Fruit fly (Drosophila melanogaster) whole organism, embryonic: Measurements from ENCODE around the gene CG13060.

ENCODE experiments used
- C15 ChIP-seq: fragments of 200-800 bp; sonication (Bioruptor generic); IDR thresholded peaks from 3 replicates; pipeline ENCODE4 v1.3.6; 2022; ENCODE audit warnings: missing biosample characterization, missing genetic modification characterization
- CG10431 ChIP-seq: fragments of 200-800 bp; sonication (Bioruptor generic); optimal IDR thresholded peaks from 3 replicates; lab custom pipeline; 2018; ENCODE audit warnings: missing biosample characterization, mild to moderate bottlenecking, missing genetic modification characterization
- CG11560 ChIP-seq: fragments of 200-800 bp; sonication (Bioruptor generic); IDR thresholded peaks from 3 replicates; pipeline ENCODE4 v1.3.6; 2022; ENCODE audit warnings: missing biosample characterization, missing genetic modification characterization
- CG12299 ChIP-seq: fragments of 200-800 bp; sonication (Bioruptor generic); optimal IDR thresholded peaks from 2 replicates; lab custom pipeline; 2018; ENCODE audit warnings: missing biosample characterization, mild to moderate bottlenecking, missing genetic modification characterization
- CG1233 ChIP-seq: fragments of 200-800 bp; sonication (Bioruptor generic); optimal IDR thresholded peaks from 4 replicates; lab custom pipeline; 2018; ENCODE audit warnings: missing biosample characterization, mild to moderate bottlenecking, missing genetic modification characterization
- CG13123 ChIP-seq: fragments of 200-800 bp; sonication (Bioruptor generic); optimal IDR thresholded peaks from 2 replicates; lab custom pipeline; 2016; ENCODE audit warnings: missing biosample characterization, missing genetic modification characterization
- CG13287 ChIP-seq: fragments of 200-800 bp; sonication (Bioruptor generic); IDR thresholded peaks from 2 replicates; pipeline ENCODE4 v1.3.6; 2022; ENCODE audit warnings: missing biosample characterization, missing genetic modification characterization; ENCODE audit not compliant: partially characterized antibody
- CG13424 ChIP-seq: fragments of 200-800 bp; sonication (Bioruptor generic); optimal IDR thresholded peaks from 2 replicates; lab custom pipeline; 2019; ENCODE audit warnings: missing biosample characterization, mild to moderate bottlenecking, missing genetic modification characterization, moderate library complexity
- CG14965 ChIP-seq: fragments of 200-800 bp; sonication (Bioruptor generic); optimal IDR thresholded peaks from 2 replicates; lab custom pipeline; 2016; ENCODE audit warnings: missing biosample characterization, missing genetic modification characterization, borderline replicate concordance
- CG15011 ChIP-seq: fragments of 200-800 bp; sonication (Bioruptor generic); optimal IDR thresholded peaks from 3 replicates; lab custom pipeline; 2018; ENCODE audit warnings: missing biosample characterization, mild to moderate bottlenecking, missing genetic modification characterization
- CG17359 ChIP-seq: fragments of 200-800 bp; sonication (Bioruptor generic); optimal IDR thresholded peaks from 3 replicates; lab custom pipeline; 2018; ENCODE audit warnings: missing biosample characterization, mild to moderate bottlenecking, missing genetic modification characterization, moderate library complexity
- CG17802 ChIP-seq: fragments of 200-800 bp; sonication (Bioruptor generic); optimal IDR thresholded peaks from 2 replicates; lab custom pipeline; 2018; ENCODE audit warnings: missing biosample characterization, mild to moderate bottlenecking, missing genetic modification characterization, moderate library complexity
- CG18619 ChIP-seq: fragments of 200-800 bp; sonication (Bioruptor generic); optimal IDR thresholded peaks from 3 replicates; lab custom pipeline; 2017; ENCODE audit warnings: missing biosample characterization, mild to moderate bottlenecking, missing genetic modification characterization
- CG18764 ChIP-seq: fragments of 200-800 bp; sonication (Bioruptor generic); optimal IDR thresholded peaks from 3 replicates; lab custom pipeline; 2016; ENCODE audit warnings: missing biosample characterization, missing genetic modification characterization
- CG31441 ChIP-seq: fragments of 200-800 bp; sonication (Bioruptor generic); IDR thresholded peaks from 2 replicates; pipeline ENCODE4 v1.3.6; 2022; ENCODE audit warnings: missing biosample characterization, missing genetic modification characterization
- CG6854 ChIP-seq: fragments of 200-800 bp; sonication (Bioruptor generic); optimal IDR thresholded peaks from 3 replicates; lab custom pipeline; 2017; ENCODE audit warnings: missing biosample characterization, mild to moderate bottlenecking, missing genetic modification characterization
- CG8281 ChIP-seq: fragments of 200-800 bp; sonication (Bioruptor generic); optimal IDR thresholded peaks from 2 replicates; lab custom pipeline; 2018; ENCODE audit warnings: missing biosample characterization, mild to moderate bottlenecking, missing genetic modification characterization, moderate library complexity
- CG9932 ChIP-seq: fragments of 200-800 bp; sonication (Bioruptor generic); IDR thresholded peaks from 2 replicates; pipeline ENCODE4 v1.3.6; 2022; ENCODE audit warnings: missing biosample characterization, missing genetic modification characterization
- Dp ChIP-seq: fragments of 200-800 bp; sonication (Bioruptor generic); optimal IDR thresholded peaks from 2 replicates; lab custom pipeline; 2018; ENCODE audit warnings: missing biosample characterization, mild to moderate bottlenecking, missing genetic modification characterization, moderate library complexity
- Fer1 ChIP-seq: fragments of 200-800 bp; sonication (Bioruptor generic); optimal IDR thresholded peaks from 2 replicates; lab custom pipeline; 2017; ENCODE audit warnings: missing biosample characterization, mild to moderate bottlenecking, missing genetic modification characterization
- Hr51 ChIP-seq, 2 experiments: fragments of 200-800 bp; sonication (Bioruptor generic); optimal IDR thresholded peaks; 2 replicates in 1 of 2; 3 replicates in 1 of 2; lab custom pipeline; 2016 to 2018; ENCODE audit warnings: missing biosample characterization in 2 of 2, missing genetic modification characterization in 2 of 2, mild to moderate bottlenecking in 1 of 2, moderate library complexity in 1 of 2
- Lim3 ChIP-seq: fragments of 200-800 bp; sonication (Bioruptor generic); IDR thresholded peaks from 2 replicates; pipeline ENCODE4 v1.3.6; 2022; ENCODE audit warnings: missing biosample characterization, missing genetic modification characterization
- Med ChIP-seq: fragments of 200-800 bp; sonication (Bioruptor generic); peaks from one replicate; lab custom pipeline; 2016; ENCODE audit warnings: missing biosample characterization, missing genetic modification characterization, mild to moderate bottlenecking, inconsistent platforms, moderate library complexity
- Myb ChIP-seq: fragments of 200-800 bp; sonication (Bioruptor generic); optimal IDR thresholded peaks from 2 replicates; lab custom pipeline; 2016; ENCODE audit warnings: missing biosample characterization, missing genetic modification characterization
- Oli ChIP-seq: fragments of 200-800 bp; sonication (Bioruptor generic); optimal IDR thresholded peaks from 2 replicates; lab custom pipeline; 2018; ENCODE audit warnings: missing biosample characterization, mild to moderate bottlenecking, missing genetic modification characterization, moderate library complexity
- Poxn ChIP-seq: fragments of 200-800 bp; sonication (Bioruptor generic); IDR thresholded peaks from 2 replicates; pipeline ENCODE4 v1.3.6; 2022; ENCODE audit warnings: missing biosample characterization, missing genetic modification characterization
- Rx ChIP-seq: fragments of 200-800 bp; sonication (Bioruptor generic); IDR thresholded peaks from 2 replicates; pipeline ENCODE4 v1.3.6; 2022; ENCODE audit warnings: missing biosample characterization, missing genetic modification characterization
- Sox102F ChIP-seq: fragments of 200-800 bp; sonication (Bioruptor generic); optimal IDR thresholded peaks from 2 replicates; lab custom pipeline; 2018; ENCODE audit warnings: missing biosample characterization, mild to moderate bottlenecking, missing genetic modification characterization, moderate library complexity
- Stat92E ChIP-seq, 3 experiments: fragments of >200 bp in 2 of 3; fragments of 200-800 bp in 1 of 3; sonication (Bioruptor generic) in 1 of 3; optimal IDR thresholded peaks; 2 replicates each; lab custom pipeline; 2017 to 2019; ENCODE audit warnings: missing biosample characterization in 3 of 3, missing genetic modification characterization in 3 of 3, mild to moderate bottlenecking in 1 of 3, moderate library complexity in 1 of 3
- Usf ChIP-seq: fragments of 200-800 bp; sonication (Bioruptor generic); optimal IDR thresholded peaks from 2 replicates; lab custom pipeline; 2017; ENCODE audit warnings: missing genotype, missing biosample characterization, missing genetic modification characterization
- Vsx1 ChIP-seq: fragments of 200-800 bp; sonication (Bioruptor generic); optimal IDR thresholded peaks from 2 replicates; lab custom pipeline; 2017; ENCODE audit warnings: missing biosample characterization, mild to moderate bottlenecking, missing genetic modification characterization, missing genetic modification reagents
- abd-A ChIP-seq: fragments of 200-800 bp; sonication (Bioruptor generic); optimal IDR thresholded peaks from 3 replicates; lab custom pipeline; 2019; ENCODE audit warnings: missing biosample characterization, mild to moderate bottlenecking, missing genetic modification characterization, moderate library complexity
- aop ChIP-seq: fragments of 200-800 bp; sonication (Bioruptor generic); IDR thresholded peaks from 2 replicates; pipeline ENCODE4 v1.3.6; 2022; ENCODE audit warnings: missing biosample characterization, missing genetic modification characterization
- ara ChIP-seq: fragments of 200-800 bp; sonication (Bioruptor generic); IDR thresholded peaks from 2 replicates; pipeline ENCODE4 v1.3.6; 2022; ENCODE audit warnings: missing biosample characterization, missing genetic modification characterization
- bab2 ChIP-seq: fragments of 200-800 bp; sonication (Bioruptor generic); optimal IDR thresholded peaks from 2 replicates; lab custom pipeline; 2016; ENCODE audit warnings: missing biosample characterization, missing genetic modification characterization
- disco-r ChIP-seq: fragments of 200-800 bp; sonication (Bioruptor generic); optimal IDR thresholded peaks from 2 replicates; lab custom pipeline; 2016; ENCODE audit warnings: missing biosample characterization, missing genetic modification characterization
- dpn ChIP-seq, 2 experiments: fragments of 200-800 bp; sonication (Bioruptor generic); optimal IDR thresholded peaks; 3 replicates each; lab custom pipeline; 2016; ENCODE audit warnings: missing biosample characterization in 2 of 2, missing genetic modification characterization in 2 of 2
- esg ChIP-seq: fragments of 200-800 bp; sonication (Bioruptor generic); conservative IDR thresholded peaks from 2 replicates; pipeline ENCODE4 v1.3.6; 2022; ENCODE audit warnings: missing biosample characterization, missing genetic modification characterization
- eyg ChIP-seq: fragments of 200-800 bp; sonication (Bioruptor generic); optimal IDR thresholded peaks from 3 replicates; lab custom pipeline; 2016; ENCODE audit warnings: missing biosample characterization, missing genetic modification characterization
- hbn ChIP-seq: fragments of 200-800 bp; sonication (Bioruptor generic); IDR thresholded peaks from 2 replicates; pipeline ENCODE4 v1.3.6; 2022; ENCODE audit warnings: missing biosample characterization, missing genetic modification characterization; ENCODE audit not compliant: partially characterized antibody
- ind ChIP-seq: fragments of 200-800 bp; sonication (Bioruptor generic); optimal IDR thresholded peaks from 3 replicates; lab custom pipeline; 2016; ENCODE audit warnings: missing biosample characterization, missing genetic modification characterization
- inv ChIP-seq: fragments of 200-800 bp; sonication (Bioruptor generic); IDR thresholded peaks from 2 replicates; pipeline ENCODE4 v1.3.6; 2022; ENCODE audit warnings: missing biosample characterization, missing genetic modification characterization; ENCODE audit not compliant: partially characterized antibody
- lov ChIP-seq, 2 experiments: fragments of 200-800 bp in 1 of 2; fragments of >200 bp in 1 of 2; sonication (Bioruptor generic) in 1 of 2; IDR thresholded peaks in 1 of 2; optimal IDR thresholded peaks in 1 of 2; 2 replicates in 1 of 2; 3 replicates in 1 of 2; pipeline versions ENCODE4 v1.3.6 to Lab custom; 2017 to 2022; ENCODE audit warnings: missing biosample characterization in 1 of 2, missing genetic modification characterization in 1 of 2
- mirr ChIP-seq: fragments of 200-800 bp; sonication (Bioruptor generic); optimal IDR thresholded peaks from 3 replicates; lab custom pipeline; 2018; ENCODE audit warnings: missing biosample characterization, mild to moderate bottlenecking, missing genetic modification characterization
- p53 ChIP-seq: fragments of 200-800 bp; sonication (Bioruptor generic); optimal IDR thresholded peaks from 2 replicates; lab custom pipeline; 2016; ENCODE audit warnings: missing biosample characterization, missing genetic modification characterization
- ranshi ChIP-seq: fragments of 200-800 bp; sonication (Bioruptor generic); IDR thresholded peaks from 2 replicates; pipeline ENCODE4 v1.3.6; 2022; ENCODE audit warnings: missing biosample characterization, missing genetic modification characterization
- sens-2 ChIP-seq: fragments of 200-800 bp; sonication (Bioruptor generic); IDR thresholded peaks from 2 replicates; pipeline ENCODE4 v1.3.6; 2022; ENCODE audit warnings: missing biosample characterization, missing genetic modification characterization
- slp2 ChIP-seq: fragments of 200-800 bp; sonication (Bioruptor generic); optimal IDR thresholded peaks from 2 replicates; lab custom pipeline; 2016; ENCODE audit warnings: missing biosample characterization, missing genetic modification characterization
- trh ChIP-seq: fragments of 200-800 bp; sonication (Bioruptor generic); optimal IDR thresholded peaks from 2 replicates; lab custom pipeline; 2016; ENCODE audit warnings: missing biosample characterization, missing genetic modification characterization
- wdn ChIP-seq: fragments of 200-800 bp; sonication (Bioruptor generic); IDR thresholded peaks from 2 replicates; pipeline ENCODE4 v1.3.6; 2022; ENCODE audit warnings: missing biosample characterization, missing genetic modification characterization

The CG13060 gene

DNA sequence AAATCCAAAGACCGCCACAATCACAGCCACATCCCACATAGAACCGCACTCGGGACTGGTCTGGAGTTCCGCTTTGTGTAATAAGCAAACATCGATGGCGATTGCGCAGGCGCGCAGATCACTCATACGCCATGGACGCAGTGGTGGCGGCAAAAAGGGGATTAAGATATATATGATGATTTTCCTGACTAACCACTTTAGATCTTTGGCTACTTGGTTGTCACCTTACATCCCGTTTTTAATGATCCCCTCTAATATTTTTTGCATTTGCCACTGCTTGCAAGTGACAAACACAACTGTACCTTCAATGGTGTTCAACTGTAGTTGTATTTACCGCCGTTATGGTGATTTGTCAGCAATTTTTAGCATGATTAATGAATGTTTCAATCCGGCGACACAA lies 9.7 kb upstream of the CG13060 start (continued):
- TF ChIP-seq bab2 = no peak
- TF ChIP-seq Poxn = no peak
- no peak for TF ChIP-seq Oli
- no peak for TF ChIP-seq esg (GFP tag; lab: Robert Waterston, UW)
- no peak for TF ChIP-seq Sox102F (GFP tag; lab: Kevin White, UChicago)
- no peak for TF ChIP-seq abd-A (tag; lab: Kevin White, UChicago)
- no peak for TF ChIP-seq CG8281 (tag; lab: Kevin White, UChicago)
- no peak for TF ChIP-seq Stat92E (GFP tag; optimal IDR thresholded peaks at IDR 0.05; lab: Kevin White, UChicago)
- no peak for TF ChIP-seq CG15011 (GFP tag; lab: Kevin White, UChicago)
- TF ChIP-seq aop (GFP tag; lab: Robert Waterston, UW) = no peak
- no peak for TF ChIP-seq trh
- no peak for TF ChIP-seq Dp (GFP tag; lab: Kevin White, UChicago)
- no peak for TF ChIP-seq CG10431 (GFP tag; lab: Kevin White, UChicago)
- no peak for TF ChIP-seq CG14965 (GFP tag; lab: Kevin White, UChicago)
- TF ChIP-seq dpn (GFP tag; optimal IDR thresholded peaks at IDR 0.05; lab: Kevin White, UChicago) = no peak
- TF ChIP-seq Myb (GFP tag; lab: Kevin White, UChicago) = peak; percentile 38
- no peak for TF ChIP-seq CG12299 (tag; lab: Kevin White, UChicago)
- no peak for TF ChIP-seq p53
- no peak for TF ChIP-seq CG13287
- TF ChIP-seq CG18619 = no peak
- no peak for TF ChIP-seq CG17802 (tag; lab: Kevin White, UChicago)
- no peak for TF ChIP-seq Lim3 (GFP tag; lab: Robert Waterston, UW)
- no peak for TF ChIP-seq CG13424
- no peak for TF ChIP-seq sens-2 (GFP tag; lab: Robert Waterston, UW)
- no peak for TF ChIP-seq Vsx1 (GFP tag; lab: Kevin White, UChicago)
- TF ChIP-seq Usf = no peak
- TF ChIP-seq Hr51 (GFP tag; optimal IDR thresholded peaks at IDR 0.05; lab: Kevin White, UChicago) = no peak
- TF ChIP-seq CG6854 (GFP tag; lab: Kevin White, UChicago) = no peak
- TF ChIP-seq slp2 = no peak
- TF ChIP-seq ara (GFP tag; lab: Robert Waterston, UW) = 0 out of 2 replicates have a peak, but pooled peaks have one; percentile 14
- TF ChIP-seq inv = no peak
- no peak for TF ChIP-seq Rx
- TF ChIP-seq disco-r (GFP tag; lab: Kevin White, UChicago) = no peak
- TF ChIP-seq lov (optimal IDR thresholded peaks at IDR 0.05; lab: Kevin White, UChicago) = no peak
- TF ChIP-seq lov (GFP tag; IDR thresholded peaks at IDR 0.05; lab: Robert Waterston, UW) = no peak
- TF ChIP-seq hbn (GFP tag; lab: Robert Waterston, UW) = no peak
- TF ChIP-seq Med (GFP tag; lab: Kevin White, UChicago) = peak; percentile 86
- 0 out of 2 replicates have a peak, but pooled peaks have one; percentile 29 for TF ChIP-seq ranshi (GFP tag; lab: Robert Waterston, UW)
- TF ChIP-seq CG18764 = no peak
- TF ChIP-seq wdn (GFP tag; lab: Robert Waterston, UW) = peak; percentile 53; the same call in 1 of the 2 replicates
- peak; percentile 75 for TF ChIP-seq CG9932 (GFP tag; lab: Robert Waterston, UW)
- no peak for TF ChIP-seq CG31441 (GFP tag; lab: Robert Waterston, UW)
- no peak for TF ChIP-seq ind
- TF ChIP-seq CG11560 (tag; lab: Robert Waterston, UW) = no peak
- TF ChIP-seq mirr (GFP tag; lab: Kevin White, UChicago) = no peak
- TF ChIP-seq eyg (GFP tag; lab: Kevin White, UChicago) = no peak
- no peak for TF ChIP-seq CG1233 (GFP tag; lab: Kevin White, UChicago)
- TF ChIP-seq CG13123 = no peak
- no peak for TF ChIP-seq C15
- TF ChIP-seq CG17359 (tag; lab: Kevin White, UChicago) = no peak
- TF ChIP-seq Fer1 = no peak
